Worm (Caenorhabditis elegans) whole organism, early embryonic: ENCODE measurements around the gene ppgn-1.
A peak's percentile ranks its signal among the peaks of the same experiment; 100 is the strongest.

Experiments
- B0310.2 ChIP-seq: sonication (generic microtip); optimal IDR thresholded peaks from 2 replicates; lab custom pipeline; 2016; ENCODE audit warnings: mild to moderate bottlenecking, missing genetic modification characterization, missing compliant biosample characterization
- F13C5.2 ChIP-seq: sonication (generic microtip); optimal IDR thresholded peaks from 2 replicates; lab custom pipeline; 2017; ENCODE audit warnings: mild to moderate bottlenecking, missing genetic modification characterization, inconsistent platforms, missing compliant biosample characterization
- aly-1 ChIP-seq: sonication (generic microtip); optimal IDR thresholded peaks from 2 replicates; lab custom pipeline; 2016; ENCODE audit warnings: missing genetic modification characterization, missing compliant biosample characterization
- ama-1 ChIP-seq: fragments of 150-350 bp; optimal IDR thresholded peaks from 2 replicates; lab custom pipeline; 2014
- ceh-13 ChIP-seq: fragments of 200-800 bp; sonication (Bioruptor generic); optimal IDR thresholded peaks from 2 replicates; lab custom pipeline; 2018; ENCODE audit warnings: mild to moderate bottlenecking, missing genetic modification characterization, missing compliant biosample characterization
- ceh-36 ChIP-seq: sonication (generic microtip); optimal IDR thresholded peaks from 2 replicates; lab custom pipeline; 2016; ENCODE audit warnings: missing genetic modification characterization, inconsistent platforms, missing compliant biosample characterization
- ets-7 ChIP-seq: sonication (generic microtip); optimal IDR thresholded peaks from 2 replicates; lab custom pipeline; 2016; ENCODE audit warnings: missing genotype, missing genetic modification characterization, missing compliant biosample characterization
- flt-1 ChIP-seq: fragments of 200-800 bp; sonication (Bioruptor generic); IDR thresholded peaks from 2 replicates; pipeline ENCODE4 v1.3.6; 2022; ENCODE audit warnings: missing genetic modification characterization, missing compliant biosample characterization
- hmbx-1 ChIP-seq: sonication (generic microtip); optimal IDR thresholded peaks from 2 replicates; lab custom pipeline; 2016; ENCODE audit warnings: mild to moderate bottlenecking, missing genetic modification characterization, missing compliant biosample characterization
- hmg-4 ChIP-seq: fragments of 200-800 bp; sonication (Bioruptor generic); optimal IDR thresholded peaks from 2 replicates; lab custom pipeline; 2018; ENCODE audit warnings: mild to moderate bottlenecking, missing genetic modification characterization, missing compliant biosample characterization
- hnd-1 ChIP-seq: sonication (generic microtip); optimal IDR thresholded peaks from 2 replicates; lab custom pipeline; 2016; ENCODE audit warnings: missing genetic modification characterization, missing compliant biosample characterization
- pes-1 ChIP-seq: fragments of 200-800 bp; sonication (Bioruptor generic); IDR thresholded peaks from 2 replicates; pipeline ENCODE4 v1.3.6; 2022; ENCODE audit warnings: missing genetic modification reagents, missing genetic modification characterization, missing compliant biosample characterization
- scrt-1 ChIP-seq: fragments of 200-800 bp; sonication (Bioruptor generic); IDR thresholded peaks from 2 replicates; pipeline ENCODE4 v1.3.6; 2022; ENCODE audit warnings: missing genetic modification characterization, missing compliant biosample characterization
- sea-1 ChIP-seq: fragments of 200-800 bp; sonication (Bioruptor generic); conservative IDR thresholded peaks from 2 replicates; pipeline ENCODE4 v1.3.6; 2022; ENCODE audit warnings: missing genetic modification characterization, missing compliant biosample characterization
- tbx-11 ChIP-seq: fragments of 200-800 bp; sonication (Bioruptor generic); IDR thresholded peaks from 2 replicates; pipeline ENCODE4 v1.3.6; 2022; ENCODE audit warnings: missing genetic modification characterization, missing compliant biosample characterization
- tbx-37 ChIP-seq: fragments of 200-800 bp; sonication (Bioruptor generic); conservative IDR thresholded peaks from 2 replicates; pipeline ENCODE4 v1.3.6; 2022; ENCODE audit warnings: missing genetic modification reagents, missing genetic modification characterization, missing compliant biosample characterization
- tra-4 ChIP-seq: sonication (generic microtip); optimal IDR thresholded peaks from 2 replicates; lab custom pipeline; 2017; ENCODE audit warnings: missing genetic modification characterization, missing compliant biosample characterization

Gene ppgn-1

ce11 chrIV:2321546-2321945, 27.2 kb downstream of the ppgn-1 start:
- no peak for TF ChIP-seq B0310.2 (tag; lab: Kevin White, UChicago)
- TF ChIP-seq tra-4 (tag; lab: Kevin White, UChicago) = no peak
- TF ChIP-seq flt-1 (GFP tag; lab: Robert Waterston, UW) = no peak
- no peak for TF ChIP-seq F13C5.2 (tag; lab: Kevin White, UChicago)
- TF ChIP-seq tbx-11 (GFP tag; lab: Robert Waterston, UW) = no peak
- TF ChIP-seq tbx-37 (GFP tag; lab: Robert Waterston, UW) = no peak

- TF ChIP-seq aly-1 (no peak), ets-7 (no peak), sea-1 (no peak), ceh-13 (GFP tag; lab: Kevin White, UChicago) (no peak), tbx-11 (GFP tag; lab: Robert Waterston, UW) (no peak), hmbx-1 (tag; lab: Kevin White, UChicago) (no peak), hnd-1 (tag; lab: Kevin White, UChicago) (no peak), pes-1 (no peak), B0310.2 (tag; lab: Kevin White, UChicago) (no peak), flt-1 (GFP tag; lab: Robert Waterston, UW) (no peak)
Measured at ce11 chrIV:2320009-2320408, 28.7 kb downstream of the ppgn-1 start.

ce11 chrIV:2316796-2317195, 31.9 kb downstream of the ppgn-1 start:
- TF ChIP-seq ceh-36 (tag; lab: Kevin White, UChicago) (no peak), hmg-4 (GFP tag; lab: Kevin White, UChicago) (peak; percentile 50)

- no peak for TF ChIP-seq ama-1 (lab: Kevin White, UChicago)
- no peak for TF ChIP-seq ceh-36 (tag; lab: Kevin White, UChicago)
- no peak for TF ChIP-seq tra-4 (tag; lab: Kevin White, UChicago)
- no peak for TF ChIP-seq tbx-11 (GFP tag; lab: Robert Waterston, UW)
- TF ChIP-seq scrt-1 (GFP tag; lab: Robert Waterston, UW) = no peak
- no peak for TF ChIP-seq sea-1
- TF ChIP-seq pes-1 = no peak
- no peak for TF ChIP-seq hnd-1 (tag; lab: Kevin White, UChicago)
- TF ChIP-seq hmg-4 (GFP tag; lab: Kevin White, UChicago) = no peak
- no peak for TF ChIP-seq aly-1
- no peak for TF ChIP-seq ceh-13 (GFP tag; lab: Kevin White, UChicago)
- no peak for TF ChIP-seq tbx-37 (GFP tag; lab: Robert Waterston, UW)
- TF ChIP-seq ets-7 = no peak
- TF ChIP-seq F13C5.2 (tag; lab: Kevin White, UChicago) = no peak
- no peak for TF ChIP-seq flt-1 (GFP tag; lab: Robert Waterston, UW)
Measured at ce11 chrIV:2316273-2316672, 32.4 kb downstream of the ppgn-1 start, which contains the start of gene Y38F2AL.12. TSS of gene Y38F2AL.12 (plus strand) at chrIV:2316573.

ce11 chrIV:2315545-2315995, 33.1 kb downstream of the ppgn-1 start, which contains the start of gene vha-3:
TSS of gene vha-3 (minus strand) at chrIV:2315945.
- no peak for TF ChIP-seq tbx-37 (GFP tag; lab: Robert Waterston, UW)

- TF ChIP-seq ceh-13 (GFP tag; lab: Kevin White, UChicago) (no peak), tbx-11 (GFP tag; lab: Robert Waterston, UW) (no peak), aly-1 (no peak), F13C5.2 (tag; lab: Kevin White, UChicago) (no peak), pes-1 (no peak), tbx-37 (GFP tag; lab: Robert Waterston, UW) (no peak), scrt-1 (GFP tag; lab: Robert Waterston, UW) (no peak), ets-7 (no peak), hnd-1 (tag; lab: Kevin White, UChicago) (no peak), hmg-4 (GFP tag; lab: Kevin White, UChicago) (no peak), sea-1 (no peak), hmbx-1 (tag; lab: Kevin White, UChicago) (no peak), B0310.2 (tag; lab: Kevin White, UChicago) (no peak), tra-4 (tag; lab: Kevin White, UChicago) (no peak), ceh-36 (tag; lab: Kevin White, UChicago) (no peak), flt-1 (GFP tag; lab: Robert Waterston, UW) (no peak)
Measured at ce11 chrIV:2314862-2315261, 33.9 kb downstream of the ppgn-1 start.

- TF ChIP-seq ama-1 (lab: Kevin White, UChicago) (no peak), hmg-4 (GFP tag; lab: Kevin White, UChicago) (no peak), pes-1 (no peak), tra-4 (tag; lab: Kevin White, UChicago) (no peak), ceh-13 (GFP tag; lab: Kevin White, UChicago) (no peak), tbx-37 (GFP tag; lab: Robert Waterston, UW) (no peak), sea-1 (no peak), hnd-1 (tag; lab: Kevin White, UChicago) (no peak), aly-1 (no peak), ceh-36 (tag; lab: Kevin White, UChicago) (no peak), flt-1 (GFP tag; lab: Robert Waterston, UW) (no peak), B0310.2 (tag; lab: Kevin White, UChicago) (no peak)
Measured at ce11 chrIV:2313721-2314683, 34.7 kb downstream of the ppgn-1 start, which contains the start of gene vha-11. TSS of gene vha-11 (minus strand) at chrIV:2314567.
